Worm (Caenorhabditis elegans) whole organism, L3 larva: ENCODE measurements around the gene famp-1.
"Not testable (repeated sequence)": the region's sequence is repeated elsewhere in the genome, so short reads cannot be mapped to it uniquely, and the experiment has no call there.

Experiments
- unc-62 ChIP-seq: fragments of 150-350 bp; sonication (generic microtip); optimal IDR thresholded peaks from 4 replicates; lab custom pipeline; 2014; ENCODE audit warnings: missing biosample characterization, missing genetic modification reagents, missing genetic modification characterization
- zag-1 ChIP-seq: fragments of 150-350 bp; optimal IDR thresholded peaks from 2 replicates; lab custom pipeline; 2014; ENCODE audit warnings: missing biosample characterization, missing genetic modification characterization

- TF ChIP-seq unc-62 (GFP tag; lab: Kevin White, UChicago); zag-1 (tag; lab: Kevin White, UChicago): not testable (repeated sequence)
Measured at ce11 chrIV:2233222-2233621, 30.2 kb downstream of the famp-1 start.
